Worm (Caenorhabditis elegans) whole organism, L1 larva: ENCODE results near the gene grd-14.

Experiments
- Y116A8C.19 ChIP-seq: sonication (generic microtip); optimal IDR thresholded peaks from 2 replicates; lab custom pipeline; 2016; ENCODE audit warnings: missing compliant biosample characterization, missing genetic modification characterization, borderline replicate concordance
- aly-2 ChIP-seq: fragments of 150-350 bp; optimal IDR thresholded peaks from 2 replicates; lab custom pipeline; 2014; ENCODE audit warnings: missing biosample characterization, missing genetic modification characterization
- ama-1 ChIP-seq: fragments of 150-350 bp; optimal IDR thresholded peaks from 2 replicates; lab custom pipeline; 2014
- ceh-8 ChIP-seq: fragments of 200-800 bp; sonication (Bioruptor generic); optimal IDR thresholded peaks from 2 replicates; lab custom pipeline; 2018; ENCODE audit warnings: mild to moderate bottlenecking, missing genetic modification characterization, moderate library complexity, missing compliant biosample characterization
- ceh-82 ChIP-seq, 3 experiments: fragments of 150-350 bp in 1 of 3; sonication (generic microtip) in 2 of 3; optimal IDR thresholded peaks; 2 replicates each; lab custom pipeline; 2014 to 2017; ENCODE audit warnings: missing biosample characterization in 3 of 3, missing genetic modification characterization in 3 of 3
- ceh-90 ChIP-seq: sonication (generic microtip); optimal IDR thresholded peaks from 2 replicates; lab custom pipeline; 2016; ENCODE audit warnings: missing genetic modification characterization, missing compliant biosample characterization
- dpl-1 ChIP-seq, 3 experiments: fragments of 150-350 bp in 2 of 3; sonication (generic microtip) in 1 of 3; optimal IDR thresholded peaks; 2 replicates each; lab custom pipeline; 2014 to 2017; ENCODE audit warnings: missing biosample characterization in 3 of 3, missing genetic modification characterization in 3 of 3, missing genetic modification reagents in 3 of 3
- dsc-1 ChIP-seq: sonication (generic microtip); optimal IDR thresholded peaks from 2 replicates; lab custom pipeline; 2016; ENCODE audit warnings: mild to moderate bottlenecking, missing genetic modification characterization, missing compliant biosample characterization
- efl-1 ChIP-seq, 4 experiments: fragments of 150-350 bp; optimal IDR thresholded peaks in 3 of 4; peaks in 1 of 4; 1 replicate in 1 of 4; 2 replicates in 3 of 4; lab custom pipeline; 2014; ENCODE audit warnings: missing biosample characterization in 2 of 4, missing genetic modification characterization in 2 of 4, missing genetic modification reagents in 2 of 4
- elt-3 ChIP-seq, 6 experiments: fragments of 150-350 bp in 1 of 6; sonication (generic microtip); optimal IDR thresholded peaks; 2 replicates each; lab custom pipeline; 2017 to 2018; ENCODE audit warnings: missing biosample characterization in 6 of 6, missing genetic modification characterization in 6 of 6, inconsistent platforms in 1 of 6
- fkh-10 ChIP-seq: sonication (generic microtip); optimal IDR thresholded peaks from 2 replicates; lab custom pipeline; 2017; ENCODE audit warnings: missing biosample characterization, missing genetic modification reagents, missing genetic modification characterization
- fkh-8 ChIP-seq: sonication (generic microtip); optimal IDR thresholded peaks from 2 replicates; lab custom pipeline; 2016; ENCODE audit warnings: mild to moderate bottlenecking, missing genetic modification characterization, missing compliant biosample characterization
- fos-1 ChIP-seq: fragments of 150-350 bp; optimal IDR thresholded peaks from 2 replicates; lab custom pipeline; 2014; ENCODE audit warnings: missing biosample characterization, missing genetic modification characterization
- grh-1 ChIP-seq: fragments of 200-800 bp; sonication (Bioruptor generic); IDR thresholded peaks from 2 replicates; pipeline ENCODE4 v1.3.6; 2022; ENCODE audit warnings: missing genetic modification reagents, missing genetic modification characterization, missing compliant biosample characterization
- hlh-17 ChIP-seq: fragments of 200-800 bp; sonication (Bioruptor generic); optimal IDR thresholded peaks from 2 replicates; lab custom pipeline; 2018; ENCODE audit warnings: missing genetic modification characterization, mild to moderate bottlenecking, missing compliant biosample characterization, moderate library complexity, borderline replicate concordance
- hlh-4 ChIP-seq: sonication (generic microtip); optimal IDR thresholded peaks from 2 replicates; lab custom pipeline; 2016; ENCODE audit warnings: mild to moderate bottlenecking, missing genetic modification characterization, missing compliant biosample characterization
- irx-1 ChIP-seq: sonication (generic microtip); optimal IDR thresholded peaks from 2 replicates; lab custom pipeline; 2016; ENCODE audit warnings: missing genetic modification characterization, missing compliant biosample characterization
- jun-1 ChIP-seq: fragments of 150-350 bp; optimal IDR thresholded peaks from 2 replicates; lab custom pipeline; 2014; ENCODE audit warnings: missing biosample characterization, missing genetic modification reagents, missing genetic modification characterization
- lin-13 ChIP-seq: fragments of 150-350 bp; optimal IDR thresholded peaks from 2 replicates; lab custom pipeline; 2014; ENCODE audit warnings: missing biosample characterization, missing genetic modification reagents, missing genetic modification characterization
- lin-14 ChIP-seq: fragments of 200-800 bp; sonication (Bioruptor generic); optimal IDR thresholded peaks from 2 replicates; lab custom pipeline; 2018; ENCODE audit warnings: mild to moderate bottlenecking, missing genetic modification characterization, moderate library complexity, missing compliant biosample characterization
- lin-15B ChIP-seq: fragments of 150-350 bp; sonication (generic microtip); optimal IDR thresholded peaks from 3 replicates; lab custom pipeline; 2014; ENCODE audit warnings: missing biosample characterization, missing genetic modification characterization
- lin-35 ChIP-seq, 2 experiments: fragments of 150-350 bp; optimal IDR thresholded peaks; 2 replicates each; lab custom pipeline; 2014; ENCODE audit warnings: missing biosample characterization in 2 of 2, missing genetic modification characterization in 2 of 2, missing genetic modification reagents in 2 of 2
- lin-39 ChIP-seq: fragments of 150-350 bp; optimal IDR thresholded peaks from 2 replicates; lab custom pipeline; 2014; ENCODE audit warnings: missing biosample characterization, missing genetic modification reagents, missing genetic modification characterization
- lir-3 ChIP-seq: sonication (generic microtip); optimal IDR thresholded peaks from 2 replicates; lab custom pipeline; 2016; ENCODE audit warnings: mild to moderate bottlenecking, missing genetic modification characterization, moderate library complexity, missing compliant biosample characterization; ENCODE audit not compliant: poor library complexity
- lsy-2 ChIP-seq, 2 experiments: fragments of 150-350 bp; optimal IDR thresholded peaks; 2 replicates each; lab custom pipeline; 2014; ENCODE audit warnings: missing biosample characterization in 2 of 2, missing genetic modification characterization in 2 of 2
- mef-2 ChIP-seq: fragments of 150-350 bp; optimal IDR thresholded peaks from 2 replicates; lab custom pipeline; 2014; ENCODE audit warnings: missing biosample characterization, missing genetic modification characterization
- nhr-19 ChIP-seq: fragments of 200-800 bp; sonication (Bioruptor generic); conservative IDR thresholded peaks from 2 replicates; pipeline ENCODE4 v1.3.6; 2022; ENCODE audit warnings: missing genetic modification characterization, missing compliant biosample characterization
- nhr-20 ChIP-seq: sonication (generic microtip); optimal IDR thresholded peaks from 2 replicates; lab custom pipeline; 2016; ENCODE audit warnings: mild to moderate bottlenecking, missing genetic modification characterization, missing compliant biosample characterization
- nhr-237 ChIP-seq: fragments of 150-350 bp; optimal IDR thresholded peaks from 2 replicates; lab custom pipeline; 2014; ENCODE audit warnings: missing biosample characterization, missing genetic modification characterization
- nhr-28 ChIP-seq: fragments of 150-350 bp; optimal IDR thresholded peaks from 2 replicates; lab custom pipeline; 2014; ENCODE audit warnings: missing biosample characterization, missing genetic modification characterization
- nhr-47 ChIP-seq: sonication (generic microtip); optimal IDR thresholded peaks from 2 replicates; lab custom pipeline; 2016; ENCODE audit warnings: mild to moderate bottlenecking, missing genetic modification characterization, moderate library complexity, missing compliant biosample characterization
- nhr-71 ChIP-seq: sonication (generic microtip); optimal IDR thresholded peaks from 2 replicates; lab custom pipeline; 2016; ENCODE audit warnings: mild to moderate bottlenecking, missing genetic modification characterization, moderate library complexity, missing compliant biosample characterization
- nhr-76 ChIP-seq: sonication (generic microtip); optimal IDR thresholded peaks from 2 replicates; lab custom pipeline; 2017; ENCODE audit warnings: missing biosample characterization, missing genetic modification characterization
- nhr-77 ChIP-seq: fragments of 150-350 bp; optimal IDR thresholded peaks from 2 replicates; lab custom pipeline; 2014; ENCODE audit warnings: missing biosample characterization, missing genetic modification characterization
- nhr-84 ChIP-seq: sonication (generic microtip); optimal IDR thresholded peaks from 2 replicates; lab custom pipeline; 2017; ENCODE audit warnings: missing biosample characterization, missing genetic modification characterization
- nhr-85 ChIP-seq: sonication (generic microtip); peaks from one replicate; lab custom pipeline; 2016; ENCODE audit warnings: missing genetic modification characterization, inconsistent platforms, missing compliant biosample characterization
- pag-3 ChIP-seq: sonication (generic microtip); optimal IDR thresholded peaks from 2 replicates; lab custom pipeline; 2017; ENCODE audit warnings: missing genetic modification characterization, mild to moderate bottlenecking, missing compliant biosample characterization, antibody characterized with exemption, borderline replicate concordance; ENCODE audit not compliant: insufficient read depth
- pqm-1 ChIP-seq: sonication (generic microtip); optimal IDR thresholded peaks from 3 replicates; lab custom pipeline; 2017; ENCODE audit warnings: missing biosample characterization, missing genetic modification characterization
- rnt-1 ChIP-seq: sonication (generic microtip); optimal IDR thresholded peaks from 2 replicates; lab custom pipeline; 2016; ENCODE audit warnings: mild to moderate bottlenecking, missing genetic modification characterization, moderate library complexity, missing compliant biosample characterization
- snu-23 ChIP-seq: sonication (generic microtip); optimal IDR thresholded peaks from 2 replicates; lab custom pipeline; 2016; ENCODE audit warnings: missing genetic modification characterization, missing compliant biosample characterization
- sptf-1 ChIP-seq: fragments of 150-350 bp; optimal IDR thresholded peaks from 2 replicates; lab custom pipeline; 2014; ENCODE audit warnings: missing biosample characterization, missing genetic modification characterization
- tbx-2 ChIP-seq: sonication (generic microtip); optimal IDR thresholded peaks from 2 replicates; lab custom pipeline; 2016; ENCODE audit warnings: missing genetic modification characterization, missing compliant biosample characterization
- unc-130 ChIP-seq: fragments of 150-350 bp; optimal IDR thresholded peaks from 2 replicates; lab custom pipeline; 2017; ENCODE audit warnings: missing biosample characterization, missing genetic modification characterization, inconsistent platforms
- unc-86 ChIP-seq: sonication (generic microtip); optimal IDR thresholded peaks from 2 replicates; lab custom pipeline; 2016; ENCODE audit warnings: missing genetic modification characterization, missing compliant biosample characterization
- unc-98 ChIP-seq: fragments of 200-800 bp; sonication (Bioruptor generic); IDR thresholded peaks from 2 replicates; pipeline ENCODE4 v1.3.6; 2022; ENCODE audit warnings: missing genetic modification characterization, missing compliant biosample characterization
- zag-1 ChIP-seq: fragments of 150-350 bp; optimal IDR thresholded peaks from 2 replicates; lab custom pipeline; 2014; ENCODE audit warnings: missing biosample characterization, missing genetic modification characterization

grd-14 gene

ce11 chrX:8477048-8477806, 22.6 kb upstream of the grd-14 start (continued):
- TF ChIP-seq Y116A8C.19 (tag; lab: Kevin White, UChicago) = no peak
- TF ChIP-seq zag-1 (tag; lab: Kevin White, UChicago) = no peak
- TF ChIP-seq ceh-90 (tag; lab: Kevin White, UChicago) = no peak

ce11 chrX:8479050-8479449, 20.8 kb upstream of the grd-14 start:
- TF ChIP-seq unc-86 (tag; lab: Kevin White, UChicago) (peak; percentile 21), hlh-4 (tag; lab: Kevin White, UChicago) (no peak), lin-14 (GFP tag; lab: Kevin White, UChicago) (peak; percentile 67), nhr-237 (tag; lab: Kevin White, UChicago) (no peak), ceh-82 (tag; optimal IDR thresholded peaks at IDR 0.05; lab: Kevin White, UChicago) (peak in 1 of 3 experiments; percentile 11), dsc-1 (tag; lab: Kevin White, UChicago) (peak; percentile 32), fkh-8 (peak; percentile 1), fkh-10 (GFP tag; lab: Kevin White, UChicago) (peak; percentile 2), nhr-71 (tag; lab: Kevin White, UChicago) (peak; percentile 35), sptf-1 (tag; lab: Kevin White, UChicago) (no peak)

ce11 chrX:8481716-8482115, 18.1 kb upstream of the grd-14 start:
- TF ChIP-seq ceh-8 (GFP tag; lab: Kevin White, UChicago) = no peak
- TF ChIP-seq efl-1 (optimal IDR thresholded peaks at IDR 0.05; lab: Kevin White, UChicago) = no peak
- TF ChIP-seq efl-1 (GFP tag; optimal IDR thresholded peaks at IDR 0.05 in 1 of 2; lab: Kevin White, UChicago) = no peak
- TF ChIP-seq elt-3 (tag; optimal IDR thresholded peaks at IDR 0.05; lab: Kevin White, UChicago) = no peak
- no peak for TF ChIP-seq nhr-237 (tag; lab: Kevin White, UChicago)
- TF ChIP-seq irx-1 (tag; lab: Kevin White, UChicago) = no peak
- TF ChIP-seq nhr-20 = no peak
- TF ChIP-seq lin-13 = no peak
- TF ChIP-seq rnt-1 (tag; lab: Kevin White, UChicago) = peak; percentile 51
- no peak for TF ChIP-seq nhr-76 (tag; lab: Kevin White, UChicago)
- peak; percentile 24; the same call in 1 of the 2 replicates for TF ChIP-seq nhr-19 (GFP tag; lab: Robert Waterston, UW)
- TF ChIP-seq nhr-77 (tag; lab: Kevin White, UChicago) = no peak
- peak; percentile 46 for TF ChIP-seq unc-86 (tag; lab: Kevin White, UChicago)
- no peak for TF ChIP-seq aly-2
- TF ChIP-seq tbx-2 (tag; lab: Kevin White, UChicago) = no peak
- no peak for TF ChIP-seq nhr-28 (tag; lab: Kevin White, UChicago)
- TF ChIP-seq dpl-1 (GFP tag; optimal IDR thresholded peaks at IDR 0.05; lab: Kevin White, UChicago) = no peak
- TF ChIP-seq ceh-82 (tag; optimal IDR thresholded peaks at IDR 0.05; lab: Kevin White, UChicago) = peak in 1 of 3 experiments; percentile 16
- TF ChIP-seq ama-1 (lab: Kevin White, UChicago) = no peak
- TF ChIP-seq lin-39 (tag; lab: Kevin White, UChicago) = no peak
- TF ChIP-seq fkh-8 = no peak
- TF ChIP-seq mef-2 (tag; lab: Kevin White, UChicago) = no peak
- TF ChIP-seq nhr-47 (tag; lab: Kevin White, UChicago) = peak; percentile 27
- TF ChIP-seq lin-35 (GFP tag; optimal IDR thresholded peaks at IDR 0.05; lab: Kevin White, UChicago) = no peak
- peak; percentile 94 for TF ChIP-seq fkh-10 (GFP tag; lab: Kevin White, UChicago)
- TF ChIP-seq lin-15B (tag; lab: Kevin White, UChicago) = no peak
- TF ChIP-seq hlh-17 (GFP tag; lab: Kevin White, UChicago) = no peak
- TF ChIP-seq unc-130 = no peak
- TF ChIP-seq pqm-1 (tag; lab: Kevin White, UChicago) = no peak
- TF ChIP-seq fos-1 = no peak
- no peak for TF ChIP-seq jun-1 (tag; lab: Kevin White, UChicago)
- TF ChIP-seq snu-23 (GFP tag; lab: Kevin White, UChicago) = peak; percentile 33
- no peak for TF ChIP-seq lir-3 (tag; lab: Kevin White, UChicago)
- no peak for TF ChIP-seq nhr-85 (tag; lab: Kevin White, UChicago)
- no peak for TF ChIP-seq pag-3 (tag; lab: Kevin White, UChicago)
- no peak for TF ChIP-seq grh-1 (GFP tag; lab: Robert Waterston, UW)
- TF ChIP-seq lsy-2 (tag; optimal IDR thresholded peaks at IDR 0.05; lab: Kevin White, UChicago) = peak in 1 of 2 experiments; percentile 6
- no peak for TF ChIP-seq nhr-84 (tag; lab: Kevin White, UChicago)
- TF ChIP-seq unc-98 = no peak
